Worm (Caenorhabditis elegans) whole organism, late embryonic: ENCODE results near the gene R07E4.1.

Experiments
- C38D4.7 ChIP-seq: fragments of 200-800 bp; sonication (Bioruptor generic); optimal IDR thresholded peaks from 2 replicates; lab custom pipeline; 2018; ENCODE audit warnings: mild to moderate bottlenecking, missing genetic modification characterization, moderate library complexity, missing compliant biosample characterization
- F13H6.1 ChIP-seq: sonication (generic microtip); optimal IDR thresholded peaks from 2 replicates; lab custom pipeline; 2016; ENCODE audit warnings: missing genetic modification characterization, missing compliant biosample characterization
- ama-1 ChIP-seq: fragments of 150-350 bp; optimal IDR thresholded peaks from 2 replicates; lab custom pipeline; 2014
- fkh-10 ChIP-seq: fragments of 150-350 bp; optimal IDR thresholded peaks from 2 replicates; lab custom pipeline; 2014; ENCODE audit warnings: missing biosample characterization, missing genetic modification reagents, missing genetic modification characterization
- sdc-2 ChIP-seq: sonication (generic microtip); optimal IDR thresholded peaks from 2 replicates; lab custom pipeline; 2016; ENCODE audit warnings: missing genotype, missing genetic modification characterization, missing compliant biosample characterization
- zip-5 ChIP-seq: sonication (generic microtip); optimal IDR thresholded peaks from 2 replicates; lab custom pipeline; 2016; ENCODE audit warnings: missing genetic modification characterization, missing compliant biosample characterization

DNA sequence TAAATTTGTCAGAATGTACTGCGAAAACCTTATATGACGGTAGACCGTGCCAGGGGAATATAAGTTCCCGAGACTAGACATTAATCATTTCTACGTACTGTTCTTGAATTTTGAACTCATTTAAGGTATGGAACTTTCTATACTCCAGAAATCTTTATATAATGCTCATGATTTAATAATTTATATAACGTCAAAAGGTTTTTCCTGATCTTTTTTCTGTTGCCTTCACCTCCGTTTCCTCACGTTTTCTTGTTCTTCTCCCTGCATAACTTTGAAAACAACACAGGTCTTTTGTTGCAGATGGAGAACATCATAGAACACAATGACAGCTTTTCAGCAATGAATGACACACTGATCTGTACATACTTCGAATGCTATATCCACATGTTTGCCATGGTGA lies 28.1 kb upstream of the R07E4.1 start, which contains the start of gene egl-6:
- no peak for TF ChIP-seq F13H6.1 (tag; lab: Kevin White, UChicago)
- no peak for TF ChIP-seq fkh-10 (GFP tag; lab: Kevin White, UChicago)
- TF ChIP-seq zip-5, result no peak
- TF ChIP-seq sdc-2, result no peak
- TF ChIP-seq ama-1, result no peak
- TF ChIP-seq C38D4.7, result no peak
